Worm (Caenorhabditis elegans): ENCODE data around the gene C29F3.3.

DNA sequence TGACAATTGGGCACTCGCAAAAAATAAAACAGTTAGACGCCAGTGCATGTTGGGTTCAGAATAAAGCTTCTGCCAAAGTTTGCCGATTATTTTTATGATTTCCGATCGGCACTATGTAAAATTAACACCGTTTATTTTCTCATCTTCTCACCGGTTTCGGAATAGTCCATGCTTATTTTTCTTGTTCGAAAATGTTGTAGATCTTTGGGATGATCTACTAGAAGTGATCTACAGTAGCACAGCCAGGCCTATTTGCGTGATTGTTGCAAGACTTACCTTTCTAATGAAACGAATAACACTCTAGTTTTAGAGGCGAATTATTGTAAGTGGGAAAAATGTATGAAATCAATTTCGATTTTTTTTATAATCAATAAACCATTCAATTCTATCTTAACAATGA lies 3.4 kb upstream of the C29F3.3 start, which contains the start of gene clec-231:
- no peak for TF ChIP-seq dao-5 (tag; optimal IDR thresholded peaks at IDR 0.05)
- TF ChIP-seq him-1 (tag; optimal IDR thresholded peaks at IDR 0.05) = no peak
- TF ChIP-seq W03F9.2 (tag; optimal IDR thresholded peaks at IDR 0.05) = no peak
